Fruit fly (Drosophila melanogaster) whole organism, adult: ENCODE measurements around the gene Fdx1.

Experiments
- CG14711 ChIP-seq: fragments of 200-800 bp; sonication (Bioruptor generic); optimal IDR thresholded peaks from 2 replicates; lab custom pipeline; 2018; ENCODE audit warnings: missing biosample characterization, mild to moderate bottlenecking, missing genetic modification characterization, moderate library complexity
- CG33017 ChIP-seq: fragments of 200-800 bp; sonication (Bioruptor generic); optimal IDR thresholded peaks from 2 replicates; lab custom pipeline; 2018; ENCODE audit warnings: missing biosample characterization, mild to moderate bottlenecking, missing genetic modification characterization, moderate library complexity
- Clk ChIP-seq: fragments of 200-800 bp; sonication (Bioruptor generic); optimal IDR thresholded peaks from 2 replicates; lab custom pipeline; 2017; ENCODE audit warnings: missing biosample characterization, missing genetic modification characterization
- Crg-1 ChIP-seq: fragments of 200-800 bp; sonication (Bioruptor generic); optimal IDR thresholded peaks from 2 replicates; lab custom pipeline; 2016; ENCODE audit warnings: missing biosample characterization, missing genetic modification characterization
- Mnt ChIP-seq: fragments of 200-800 bp; sonication (Bioruptor generic); optimal IDR thresholded peaks from 2 replicates; lab custom pipeline; 2016; ENCODE audit warnings: missing biosample characterization, mild to moderate bottlenecking, missing genetic modification characterization
- bab1 ChIP-seq: fragments of 200-800 bp; sonication (Bioruptor generic); optimal IDR thresholded peaks from 3 replicates; lab custom pipeline; 2019; ENCODE audit warnings: missing biosample characterization, mild to moderate bottlenecking, missing genetic modification characterization, moderate library complexity
- cic ChIP-seq: fragments of 200-800 bp; sonication (Bioruptor generic); optimal IDR thresholded peaks from 2 replicates; lab custom pipeline; 2017; ENCODE audit warnings: missing biosample characterization, mild to moderate bottlenecking, missing genetic modification characterization, moderate library complexity
- cnc ChIP-seq, 2 experiments: fragments of >200 bp; optimal IDR thresholded peaks; 2 replicates each; lab custom pipeline; 2017
- ovo ChIP-seq: fragments of 200-800 bp; sonication (Bioruptor generic); optimal IDR thresholded peaks from 2 replicates; lab custom pipeline; 2016; ENCODE audit warnings: missing biosample characterization, missing genetic modification characterization

dm6 chr3L:9410030-9410589 is 39.1 kb upstream of the Fdx1 start:
- TF ChIP-seq CG33017 (no peak), Crg-1 (no peak), cnc (optimal IDR thresholded peaks at IDR 0.05; lab: Kevin White, UChicago) (no peak), bab1 (no peak), Clk (GFP tag; lab: Kevin White, UChicago) (no peak), Mnt (GFP tag; lab: Kevin White, UChicago) (no peak), cic (GFP tag; lab: Kevin White, UChicago) (no peak), ovo (GFP tag; lab: Kevin White, UChicago) (no peak), CG14711 (tag; lab: Kevin White, UChicago) (no peak)
